Worm (Caenorhabditis elegans) whole organism, L4/young adult: ENCODE measurements around the gene Y39G8B.7.

Source experiments
- W03F9.2 ChIP-seq: fragments of 150-350 bp; optimal IDR thresholded peaks from 2 replicates; lab custom pipeline; 2014; ENCODE audit warnings: missing biosample characterization, missing genetic modification characterization
- him-1 ChIP-seq: sonication (generic microtip); optimal IDR thresholded peaks from 2 replicates; lab custom pipeline; 2016; ENCODE audit warnings: missing genotype, missing genetic modification reagents, missing genetic modification characterization, missing compliant biosample characterization

DNA sequence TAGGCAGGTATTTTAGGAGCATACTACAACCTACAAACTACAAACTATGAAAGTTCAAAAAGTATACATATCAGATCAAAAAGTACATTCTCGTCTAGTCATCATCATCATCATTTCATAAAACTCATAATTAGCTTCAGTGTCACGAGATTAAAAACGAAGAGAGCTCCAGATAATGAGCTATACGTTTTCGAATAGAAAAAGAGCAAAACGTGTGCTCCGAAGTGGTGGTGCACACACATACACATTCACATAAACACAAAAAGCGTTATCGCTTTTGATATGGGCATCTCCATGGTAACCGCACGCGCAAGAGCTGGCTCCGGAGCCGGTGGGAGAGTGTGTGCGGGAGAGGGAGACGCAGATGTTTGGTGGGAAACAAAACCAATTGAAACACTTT lies 30.5 kb downstream of the Y39G8B.7 start:
- TF ChIP-seq him-1 (tag; lab: Kevin White, UChicago) (no peak), W03F9.2 (tag; lab: Kevin White, UChicago) (no peak)
